Fruit fly (Drosophila melanogaster) whole organism, embryonic: ENCODE results near the gene CG15891.

Experiments used
- Awh ChIP-seq: fragments of 200-800 bp; sonication (Bioruptor generic); IDR thresholded peaks from 2 replicates; pipeline ENCODE4, ENCODE4 v1.3.6; 2022; ENCODE audit warnings: missing biosample characterization, missing genetic modification characterization
- Blimp-1 ChIP-seq: fragments of 200-800 bp; sonication (Bioruptor generic); optimal IDR thresholded peaks from 3 replicates; lab custom pipeline; 2018; ENCODE audit warnings: missing biosample characterization, missing genetic modification characterization, mild to moderate bottlenecking, moderate library complexity, missing genetic modification reagents
- CG1024 ChIP-seq: fragments of 200-800 bp; sonication (Bioruptor generic); IDR thresholded peaks from 2 replicates; pipeline ENCODE4 v1.3.6; 2022; ENCODE audit warnings: missing biosample characterization, missing genetic modification characterization
- CG10565 ChIP-seq: fragments of 200-800 bp; sonication (Bioruptor generic); optimal IDR thresholded peaks from 3 replicates; lab custom pipeline; 2016; ENCODE audit warnings: missing biosample characterization, mild to moderate bottlenecking, missing genetic modification characterization
- CG14050 ChIP-seq: fragments of 200-800 bp; sonication (Bioruptor generic); IDR thresholded peaks from 3 replicates; pipeline ENCODE4 v1.3.6; 2022; ENCODE audit warnings: missing biosample characterization, missing genetic modification characterization
- CG14441 ChIP-seq: fragments of 200-800 bp; sonication (Bioruptor generic); IDR thresholded peaks from 2 replicates; pipeline ENCODE4 v1.3.6; 2022; ENCODE audit warnings: missing biosample characterization, missing genetic modification characterization
- CG15601 ChIP-seq: fragments of 200-800 bp; sonication (Bioruptor generic); optimal IDR thresholded peaks from 3 replicates; lab custom pipeline; 2019; ENCODE audit warnings: missing biosample characterization, mild to moderate bottlenecking, missing genetic modification characterization, moderate library complexity
- CG17912 ChIP-seq: fragments of 200-800 bp; sonication (Bioruptor generic); optimal IDR thresholded peaks from 2 replicates; lab custom pipeline; 2018; ENCODE audit warnings: missing biosample characterization, mild to moderate bottlenecking, missing genetic modification characterization
- CG18476 ChIP-seq: fragments of 200-800 bp; sonication (Bioruptor generic); optimal IDR thresholded peaks from 2 replicates; lab custom pipeline; 2016; ENCODE audit warnings: missing biosample characterization, mild to moderate bottlenecking, missing genetic modification characterization
- CG31441 ChIP-seq: fragments of 200-800 bp; sonication (Bioruptor generic); IDR thresholded peaks from 2 replicates; pipeline ENCODE4 v1.3.6; 2022; ENCODE audit warnings: missing biosample characterization, missing genetic modification characterization
- CG32767 ChIP-seq: fragments of 200-800 bp; sonication (Bioruptor generic); IDR thresholded peaks from 2 replicates; pipeline ENCODE4 v1.3.6; 2022; ENCODE audit warnings: missing biosample characterization, missing genetic modification characterization
- CG3847 ChIP-seq: fragments of 200-800 bp; sonication (Bioruptor generic); IDR thresholded peaks from 2 replicates; pipeline ENCODE4 v1.3.6; 2022; ENCODE audit warnings: missing biosample characterization, missing genetic modification characterization
- CG7839 ChIP-seq: fragments of 200-800 bp; sonication (Bioruptor generic); optimal IDR thresholded peaks from 3 replicates; lab custom pipeline; 2018; ENCODE audit warnings: missing biosample characterization, mild to moderate bottlenecking, missing genetic modification characterization, moderate library complexity
- CG8290 ChIP-seq, 3 experiments: fragments of 200-800 bp; sonication (Bioruptor generic); optimal IDR thresholded peaks; 2 replicates each; lab custom pipeline; 2016 to 2019; ENCODE audit warnings: missing biosample characterization in 3 of 3, missing genetic modification characterization in 3 of 3, mild to moderate bottlenecking in 2 of 3, moderate library complexity in 1 of 3
- E2f2 ChIP-seq: fragments of 200-800 bp; sonication (Bioruptor generic); IDR thresholded peaks from 2 replicates; pipeline ENCODE4 v1.3.6; 2022; ENCODE audit warnings: missing biosample characterization, missing genetic modification characterization
- HLH3B ChIP-seq: fragments of 200-800 bp; sonication (Bioruptor generic); IDR thresholded peaks from 2 replicates; pipeline ENCODE4 v1.3.6; 2022; ENCODE audit warnings: missing biosample characterization, missing genetic modification characterization
- Hr78 ChIP-seq, 2 experiments: fragments of 200-800 bp in 1 of 2; fragments of >200 bp in 1 of 2; sonication (Bioruptor generic) in 1 of 2; optimal IDR thresholded peaks; 2 replicates each; lab custom pipeline; 2017 to 2019; ENCODE audit warnings: missing biosample characterization in 2 of 2, missing genetic modification characterization in 2 of 2, mild to moderate bottlenecking in 1 of 2, moderate library complexity in 1 of 2
- Med ChIP-seq: fragments of 200-800 bp; sonication (Bioruptor generic); peaks from one replicate; lab custom pipeline; 2016; ENCODE audit warnings: missing biosample characterization, missing genetic modification characterization, mild to moderate bottlenecking, inconsistent platforms, moderate library complexity
- Meics ChIP-seq: fragments of 200-800 bp; sonication (Bioruptor generic); optimal IDR thresholded peaks from 2 replicates; lab custom pipeline; 2017; ENCODE audit warnings: missing biosample characterization, mild to moderate bottlenecking, missing genetic modification characterization
- Pdp1 ChIP-seq, 2 experiments: fragments of 200-800 bp; sonication (Bioruptor generic); optimal IDR thresholded peaks; 3 replicates each; lab custom pipeline; 2016; ENCODE audit warnings: missing biosample characterization in 2 of 2, missing genetic modification characterization in 2 of 2, mild to moderate bottlenecking in 1 of 2, moderate library complexity in 1 of 2
- Xrp1 ChIP-seq: fragments of 200-800 bp; sonication (Bioruptor generic); IDR thresholded peaks from 2 replicates; pipeline ENCODE4 v1.3.6; 2022; ENCODE audit warnings: missing biosample characterization, missing genetic modification characterization
- ap ChIP-seq: fragments of 200-800 bp; sonication (Bioruptor generic); IDR thresholded peaks from 2 replicates; pipeline ENCODE4 v1.3.6; 2022; ENCODE audit warnings: missing biosample characterization, missing genetic modification characterization
- ase ChIP-seq: fragments of 200-800 bp; sonication (Bioruptor generic); IDR thresholded peaks from 3 replicates; pipeline ENCODE4 v1.3.6; 2022; ENCODE audit warnings: missing biosample characterization, missing genetic modification characterization
- cad ChIP-seq: fragments of >200 bp; optimal IDR thresholded peaks from 2 replicates; lab custom pipeline; 2017; ENCODE audit warnings: missing biosample characterization, missing genetic modification characterization
- chn ChIP-seq: fragments of 200-800 bp; sonication (Bioruptor generic); optimal IDR thresholded peaks from 2 replicates; lab custom pipeline; 2016; ENCODE audit warnings: missing biosample characterization, missing genetic modification characterization
- ci ChIP-seq: fragments of 200-800 bp; sonication (Bioruptor generic); IDR thresholded peaks from 3 replicates; pipeline ENCODE4 v1.3.6; 2022; ENCODE audit warnings: missing biosample characterization, missing genetic modification characterization
- corto ChIP-seq: fragments of 200-800 bp; sonication (Bioruptor generic); optimal IDR thresholded peaks from 2 replicates; lab custom pipeline; 2016; ENCODE audit warnings: missing biosample characterization, mild to moderate bottlenecking, missing genetic modification characterization, moderate library complexity
- dimm ChIP-seq: fragments of 200-800 bp; sonication (Bioruptor generic); IDR thresholded peaks from 2 replicates; pipeline ENCODE4 v1.3.6; 2022; ENCODE audit warnings: missing biosample characterization, missing genetic modification characterization
- dpn ChIP-seq, 2 experiments: fragments of 200-800 bp; sonication (Bioruptor generic); optimal IDR thresholded peaks; 3 replicates each; lab custom pipeline; 2016; ENCODE audit warnings: missing biosample characterization in 2 of 2, missing genetic modification characterization in 2 of 2
- ewg ChIP-seq: fragments of 200-800 bp; sonication (Bioruptor generic); optimal IDR thresholded peaks from 3 replicates; lab custom pipeline; 2017; ENCODE audit warnings: mild to moderate bottlenecking, missing biosample characterization, missing genetic modification reagents, missing genetic modification characterization
- gem ChIP-seq: fragments of 200-800 bp; sonication (Bioruptor generic); optimal IDR thresholded peaks from 2 replicates; lab custom pipeline; 2019; ENCODE audit warnings: missing biosample characterization, mild to moderate bottlenecking, missing genetic modification characterization, moderate library complexity
- grn ChIP-seq: fragments of 200-800 bp; sonication (Bioruptor generic); optimal IDR thresholded peaks from 3 replicates; lab custom pipeline; 2017; ENCODE audit warnings: missing biosample characterization, missing genetic modification characterization
- gsb-n ChIP-seq: fragments of 200-800 bp; sonication (Bioruptor generic); optimal IDR thresholded peaks from 3 replicates; lab custom pipeline; 2018; ENCODE audit warnings: missing biosample characterization, mild to moderate bottlenecking, missing genetic modification characterization
- ham ChIP-seq: fragments of 200-800 bp; sonication (Bioruptor generic); IDR thresholded peaks from 2 replicates; pipeline ENCODE4 v1.3.6; 2022; ENCODE audit warnings: missing biosample characterization, missing genetic modification characterization
- hkb ChIP-seq, 2 experiments: fragments of 200-800 bp in 1 of 2; fragments of >200 bp in 1 of 2; sonication (Bioruptor generic) in 1 of 2; IDR thresholded peaks in 1 of 2; optimal IDR thresholded peaks in 1 of 2; 2 replicates each; pipeline versions ENCODE4 v1.3.6 to Lab custom; 2017 to 2022; ENCODE audit warnings: missing biosample characterization in 1 of 2, missing genetic modification characterization in 1 of 2
- lmd ChIP-seq: fragments of 200-800 bp; sonication (Bioruptor generic); IDR thresholded peaks from 2 replicates; pipeline ENCODE4 v1.3.6; 2022; ENCODE audit warnings: missing biosample characterization, missing genetic modification characterization
- nom ChIP-seq: fragments of 200-800 bp; sonication (Bioruptor generic); optimal IDR thresholded peaks from 2 replicates; lab custom pipeline; 2017; ENCODE audit warnings: missing biosample characterization, missing genetic modification characterization, mild to moderate bottlenecking, moderate library complexity, missing genetic modification reagents
- otp ChIP-seq: fragments of 200-800 bp; sonication (Bioruptor generic); IDR thresholded peaks from 3 replicates; pipeline ENCODE4, ENCODE4 v1.3.6; 2022; ENCODE audit warnings: missing biosample characterization, missing genetic modification characterization
- pan ChIP-seq, 4 experiments: fragments of >200 bp in 3 of 4; fragments of 200-800 bp in 1 of 4; sonication (Bioruptor generic) in 1 of 4; optimal IDR thresholded peaks in 3 of 4; IDR thresholded peaks in 1 of 4; 2 replicates each; pipeline versions ENCODE4 v1.3.6 to Lab custom; 2017 to 2022; ENCODE audit warnings: missing biosample characterization in 2 of 4, missing genetic modification characterization in 2 of 4, mixed read lengths in 1 of 4
- peb ChIP-seq: fragments of 200-800 bp; sonication (Bioruptor generic); IDR thresholded peaks from 2 replicates; pipeline ENCODE4 v1.3.6; 2022; ENCODE audit warnings: missing biosample characterization, missing genetic modification characterization
- ranshi ChIP-seq: fragments of 200-800 bp; sonication (Bioruptor generic); IDR thresholded peaks from 2 replicates; pipeline ENCODE4 v1.3.6; 2022; ENCODE audit warnings: missing biosample characterization, missing genetic modification characterization
- rib ChIP-seq: fragments of 200-800 bp; sonication (Bioruptor generic); IDR thresholded peaks from 2 replicates; pipeline ENCODE4 v1.3.6; 2022; ENCODE audit warnings: missing biosample characterization, missing genetic modification characterization
- ro ChIP-seq: fragments of 200-800 bp; sonication (Bioruptor generic); IDR thresholded peaks from 2 replicates; pipeline ENCODE4 v1.3.6; 2022; ENCODE audit warnings: missing biosample characterization, missing genetic modification characterization
- shn ChIP-seq: fragments of 200-800 bp; sonication (Bioruptor generic); optimal IDR thresholded peaks from 3 replicates; lab custom pipeline; 2016; ENCODE audit warnings: missing biosample characterization, missing genetic modification characterization
- sob ChIP-seq: fragments of 200-800 bp; sonication (Bioruptor generic); IDR thresholded peaks from 2 replicates; pipeline ENCODE4 v1.3.6; 2022; ENCODE audit warnings: missing biosample characterization, missing genetic modification characterization
- tll ChIP-seq, 2 experiments: fragments of 200-800 bp in 1 of 2; fragments of >200 bp in 1 of 2; sonication (Bioruptor generic) in 1 of 2; optimal IDR thresholded peaks; 2 replicates each; lab custom pipeline; 2017 to 2019; ENCODE audit warnings: missing biosample characterization in 2 of 2, missing genetic modification characterization in 2 of 2, mild to moderate bottlenecking in 1 of 2, moderate library complexity in 1 of 2
- z ChIP-seq: fragments of 200-800 bp; sonication (Bioruptor generic); IDR thresholded peaks from 3 replicates; pipeline ENCODE4 v1.3.6; 2022; ENCODE audit warnings: missing biosample characterization, missing genetic modification characterization

The CG15891 gene

DNA sequence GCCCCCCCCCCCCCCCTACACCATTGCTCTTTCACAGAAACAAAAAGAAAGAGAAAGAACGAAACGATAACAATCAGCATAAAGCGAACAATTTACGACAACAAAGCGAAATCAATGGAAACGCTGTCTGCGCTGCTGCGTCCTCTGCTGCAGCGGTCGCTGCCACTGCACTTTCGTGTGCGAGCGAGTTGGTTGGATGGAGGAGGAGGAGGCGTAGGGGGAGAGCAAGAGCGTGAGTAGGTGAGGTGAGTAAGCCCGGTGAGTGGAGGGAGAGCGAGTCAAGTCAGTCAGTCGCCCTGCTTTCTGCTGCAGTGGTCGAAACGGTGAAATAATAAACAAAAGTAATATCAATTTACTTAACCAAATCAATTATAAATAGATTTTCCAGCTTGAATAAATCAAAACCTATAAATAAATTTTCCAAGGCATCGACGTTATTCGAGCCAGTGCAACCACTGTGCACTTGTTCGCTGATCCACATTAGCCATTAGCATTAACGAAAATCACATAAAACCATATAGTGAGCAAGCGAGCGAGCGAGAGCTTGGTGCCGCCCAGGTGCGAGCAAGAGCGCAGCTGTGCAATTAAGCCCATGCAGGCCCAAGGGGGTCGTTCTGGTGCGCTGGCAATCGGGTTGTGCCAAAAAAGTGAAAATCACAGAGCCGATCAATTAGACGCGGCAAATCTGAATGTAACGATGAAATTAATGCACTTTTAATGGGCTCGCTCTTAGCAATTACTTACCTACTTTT is 48.8 kb upstream of the CG15891 start (continued):
- TF ChIP-seq sob (peak; percentile 42; the same call in 1 of the 2 replicates), Meics (no peak), CG3847 (GFP tag; lab: Robert Waterston, UW) (0 out of 2 replicates have a peak, but pooled peaks have one; percentile 38), CG14441 (peak; percentile 63; the same call in 1 of the 2 replicates), rib (no peak), nom (GFP tag; lab: Kevin White, UChicago) (peak; percentile 39), otp (GFP tag; lab: Robert Waterston, UW) (peak; percentile 76), ci (peak; percentile 91), CG10565 (GFP tag; lab: Kevin White, UChicago) (no peak), CG8290 (GFP tag; optimal IDR thresholded peaks at IDR 0.05; lab: Kevin White, UChicago) (no peak), CG8290 (tag; optimal IDR thresholded peaks at IDR 0.05; lab: Kevin White, UChicago) (no peak), CG17912 (no peak), Awh (GFP tag; lab: Robert Waterston, UW) (peak; percentile 86), Med (peak; percentile 69), Pdp1 (GFP tag; optimal IDR thresholded peaks at IDR 0.05; lab: Kevin White, UChicago) (peak in 1 of 2 experiments; percentile 0), lmd (GFP tag; lab: Robert Waterston, UW) (peak; percentile 46; the same call in 1 of the 2 replicates), hkb (optimal IDR thresholded peaks at IDR 0.05; lab: Kevin White, UChicago) (no peak), hkb (GFP tag; IDR thresholded peaks at IDR 0.05; lab: Robert Waterston, UW) (peak; percentile 77), CG31441 (GFP tag; lab: Robert Waterston, UW) (no peak), ranshi (GFP tag; lab: Robert Waterston, UW) (peak; percentile 55; the same call in 1 of the 2 replicates), ap (GFP tag; lab: Robert Waterston, UW) (peak; percentile 59; the same call in 1 of the 2 replicates), chn (GFP tag; lab: Kevin White, UChicago) (peak; percentile 7), ro (peak; percentile 34; the same call in 1 of the 2 replicates), dimm (GFP tag; lab: Robert Waterston, UW) (0 out of 2 replicates have a peak, but pooled peaks have one; percentile 25), ewg (GFP tag; lab: Kevin White, UChicago) (peak; percentile 32), Blimp-1 (GFP tag; lab: Kevin White, UChicago) (peak; percentile 43), dpn (GFP tag; optimal IDR thresholded peaks at IDR 0.05; lab: Kevin White, UChicago) (peak in 1 of 2 experiments; percentile 5), ham (no peak), CG15601 (tag; lab: Kevin White, UChicago) (peak; percentile 6), gsb-n (tag; lab: Kevin White, UChicago) (no peak), grn (GFP tag; lab: Kevin White, UChicago) (peak; percentile 83), Xrp1 (GFP tag; lab: Robert Waterston, UW) (peak; percentile 68), Hr78 (GFP tag; optimal IDR thresholded peaks at IDR 0.05; lab: Kevin White, UChicago) (peak in 1 of 2 experiments; percentile 27), corto (GFP tag; lab: Kevin White, UChicago) (peak; percentile 83), E2f2 (GFP tag; lab: Robert Waterston, UW) (peak; percentile 37; the same call in 1 of the 2 replicates), peb (peak; percentile 74), CG14050 (peak; percentile 48; the same call in 1 of the 3 replicates), gem (tag; lab: Kevin White, UChicago) (peak; percentile 34), shn (GFP tag; lab: Kevin White, UChicago) (no peak), CG7839 (tag; lab: Kevin White, UChicago) (no peak), ase (GFP tag; lab: Robert Waterston, UW) (peak; percentile 79; the same call in 2 of the 3 replicates), CG18476 (GFP tag; lab: Kevin White, UChicago) (peak; percentile 17), pan (optimal IDR thresholded peaks at IDR 0.05; lab: Kevin White, UChicago) (no peak), pan (GFP tag; optimal IDR thresholded peaks at IDR 0.05 in 1 of 2, IDR thresholded peaks at IDR 0.05 in 1 of 2) (peak in 1 of 2 experiments; percentile 80), CG1024 (GFP tag; lab: Robert Waterston, UW) (no peak), CG32767 (GFP tag; lab: Robert Waterston, UW) (0 out of 2 replicates have a peak, but pooled peaks have one; percentile 53), cad (GFP tag; lab: Kevin White, UChicago) (no peak), tll (GFP tag; optimal IDR thresholded peaks at IDR 0.05; lab: Kevin White, UChicago) (no peak), HLH3B (GFP tag; lab: Robert Waterston, UW) (peak; percentile 66), z (GFP tag; lab: Robert Waterston, UW) (0 out of 3 replicates have a peak, but pooled peaks have one; percentile 14)
